Worm (Caenorhabditis elegans) whole organism, young adult: ENCODE measurements around the gene mrps-26.
A peak's percentile ranks its signal among the peaks of the same experiment; 100 is the strongest.

Experiments used
- B0035.1 ChIP-seq: sonication (generic microtip); optimal IDR thresholded peaks from 2 replicates; lab custom pipeline; 2016; ENCODE audit warnings: missing genetic modification characterization, mild to moderate bottlenecking, missing compliant biosample characterization, missing genotype, missing genetic modification reagents
- C06A6.2 ChIP-seq: fragments of 200-800 bp; sonication (Bioruptor generic); conservative IDR thresholded peaks from 2 replicates; pipeline ENCODE4 v1.3.6; 2022; ENCODE audit warnings: missing genetic modification characterization, missing compliant biosample characterization
- C17E4.6 ChIP-seq: fragments of 200-800 bp; sonication (Bioruptor generic); IDR thresholded peaks from 2 replicates; pipeline ENCODE4 v1.3.6; 2022; ENCODE audit warnings: missing genetic modification reagents, missing genetic modification characterization, missing compliant biosample characterization
- F22D6.2 ChIP-seq: sonication (generic microtip); optimal IDR thresholded peaks from 2 replicates; lab custom pipeline; 2016; ENCODE audit warnings: mild to moderate bottlenecking, missing genetic modification characterization, missing compliant biosample characterization
- F23B12.7 ChIP-seq: sonication (generic microtip); optimal IDR thresholded peaks from 2 replicates; lab custom pipeline; 2017; ENCODE audit warnings: missing genetic modification characterization, mild to moderate bottlenecking, missing compliant biosample characterization, antibody characterized with exemption, moderate library complexity; ENCODE audit not compliant: insufficient read depth
- F49E8.2 ChIP-seq: sonication (generic microtip); optimal IDR thresholded peaks from 3 replicates; lab custom pipeline; 2017; ENCODE audit warnings: missing genetic modification characterization, mild to moderate bottlenecking, missing compliant biosample characterization, antibody characterized with exemption, moderate library complexity; ENCODE audit not compliant: insufficient read depth
- F52B5.7 ChIP-seq: sonication (generic microtip); optimal IDR thresholded peaks from 2 replicates; lab custom pipeline; 2016; ENCODE audit warnings: mild to moderate bottlenecking, missing genetic modification characterization, missing compliant biosample characterization
- F57C9.4 ChIP-seq: sonication (generic microtip); optimal IDR thresholded peaks from 2 replicates; lab custom pipeline; 2017; ENCODE audit warnings: mild to moderate bottlenecking, missing genetic modification characterization, missing compliant biosample characterization
- K12H6.12 ChIP-seq: fragments of 200-800 bp; sonication (Bioruptor generic); optimal IDR thresholded peaks from 2 replicates; lab custom pipeline; 2018; ENCODE audit warnings: mild to moderate bottlenecking, missing genetic modification characterization, missing compliant biosample characterization
- T07F8.4 ChIP-seq: sonication (generic microtip); optimal IDR thresholded peaks from 2 replicates; lab custom pipeline; 2016; ENCODE audit warnings: mild to moderate bottlenecking, missing genetic modification characterization, moderate library complexity, missing compliant biosample characterization
- Y53G8AR.9 ChIP-seq: fragments of 200-800 bp; sonication (Bioruptor generic); conservative IDR thresholded peaks from 2 replicates; pipeline ENCODE4 v1.3.6; 2022; ENCODE audit warnings: missing genetic modification reagents, missing genetic modification characterization, missing compliant biosample characterization
- Y79H2A.3 ChIP-seq: fragments of 200-800 bp; sonication (Bioruptor generic); conservative IDR thresholded peaks from 2 replicates; pipeline ENCODE4 v1.3.6; 2022; ENCODE audit warnings: missing genetic modification reagents, missing genetic modification characterization, missing compliant biosample characterization
- akir-1 ChIP-seq: fragments of 200-800 bp; sonication (Bioruptor generic); optimal IDR thresholded peaks from 2 replicates; lab custom pipeline; 2018; ENCODE audit warnings: mild to moderate bottlenecking, missing genetic modification characterization, moderate library complexity, missing compliant biosample characterization
- aptf-2 ChIP-seq: fragments of 200-800 bp; sonication (Bioruptor generic); conservative IDR thresholded peaks from 2 replicates; pipeline ENCODE4 v1.3.6; 2022; ENCODE audit warnings: missing genetic modification reagents, missing genetic modification characterization, missing compliant biosample characterization
- attf-5 ChIP-seq: fragments of 200-800 bp; sonication (Bioruptor generic); optimal IDR thresholded peaks from 2 replicates; lab custom pipeline; 2018; ENCODE audit warnings: mild to moderate bottlenecking, missing genetic modification characterization, missing compliant biosample characterization
- attf-6 ChIP-seq: fragments of 200-800 bp; sonication (Bioruptor generic); IDR thresholded peaks from 2 replicates; pipeline ENCODE4 v1.3.6; 2022; ENCODE audit warnings: missing genetic modification reagents, missing genetic modification characterization, missing compliant biosample characterization
- bed-1 ChIP-seq: fragments of 200-800 bp; sonication (Bioruptor generic); IDR thresholded peaks from 2 replicates; pipeline ENCODE4 v1.3.6; 2022; ENCODE audit warnings: missing genetic modification reagents, missing genetic modification characterization, missing compliant biosample characterization
- ccch-3 ChIP-seq: fragments of 200-800 bp; sonication (Bioruptor generic); optimal IDR thresholded peaks from 2 replicates; lab custom pipeline; 2018; ENCODE audit warnings: mild to moderate bottlenecking, missing genetic modification characterization, missing compliant biosample characterization
- ceh-100 ChIP-seq: fragments of 200-800 bp; sonication (Bioruptor generic); IDR thresholded peaks from 2 replicates; pipeline ENCODE4 v1.3.6; 2022; ENCODE audit warnings: missing genetic modification reagents, missing genetic modification characterization, missing compliant biosample characterization
- ceh-40 ChIP-seq: fragments of 200-800 bp; sonication (Bioruptor generic); IDR thresholded peaks from 2 replicates; pipeline ENCODE4 v1.3.6; 2022; ENCODE audit warnings: missing genetic modification characterization, missing compliant biosample characterization
- ceh-58 ChIP-seq: fragments of 200-800 bp; sonication (Bioruptor generic); IDR thresholded peaks from 2 replicates; pipeline ENCODE4 v1.3.6; 2022; ENCODE audit warnings: missing genetic modification characterization, missing compliant biosample characterization
- efl-1 ChIP-seq: fragments of 150-350 bp; optimal IDR thresholded peaks from 2 replicates; lab custom pipeline; 2014; ENCODE audit warnings: missing biosample characterization, missing genetic modification reagents, missing genetic modification characterization
- egl-18 ChIP-seq: fragments of 200-800 bp; sonication (Bioruptor generic); IDR thresholded peaks from 2 replicates; pipeline ENCODE4 v1.3.6; 2022; ENCODE audit warnings: missing genetic modification reagents, missing genetic modification characterization, missing compliant biosample characterization
- fkh-3 ChIP-seq: sonication (generic microtip); optimal IDR thresholded peaks from 2 replicates; lab custom pipeline; 2016; ENCODE audit warnings: mild to moderate bottlenecking, missing genetic modification characterization, missing compliant biosample characterization
- gei-17 ChIP-seq: fragments of 200-800 bp; sonication (Bioruptor generic); optimal IDR thresholded peaks from 2 replicates; lab custom pipeline; 2018; ENCODE audit warnings: mild to moderate bottlenecking, missing genetic modification characterization, missing compliant biosample characterization
- hmg-20 ChIP-seq: fragments of 200-800 bp; sonication (Bioruptor generic); IDR thresholded peaks from 2 replicates; pipeline ENCODE4 v1.3.6; 2022; ENCODE audit warnings: missing genetic modification reagents, missing genetic modification characterization, missing compliant biosample characterization
- hsf-1 ChIP-seq: fragments of 200-800 bp; sonication (Bioruptor generic); IDR thresholded peaks from 2 replicates; pipeline ENCODE4 v1.3.6; 2022; ENCODE audit warnings: missing genetic modification reagents, missing genetic modification characterization, missing compliant biosample characterization
- lin-35 ChIP-seq, 3 experiments: fragments of 150-350 bp in 2 of 3; sonication (generic microtip) in 1 of 3; optimal IDR thresholded peaks; 2 replicates each; lab custom pipeline; 2014 to 2018; ENCODE audit warnings: missing biosample characterization in 3 of 3, missing genetic modification characterization in 3 of 3, missing genetic modification reagents in 3 of 3
- lin-54 ChIP-seq: fragments of 200-800 bp; sonication (Bioruptor generic); optimal IDR thresholded peaks from 2 replicates; lab custom pipeline; 2018; ENCODE audit warnings: mild to moderate bottlenecking, missing genetic modification characterization, missing compliant biosample characterization
- lsl-1 ChIP-seq: fragments of 200-800 bp; sonication (Bioruptor generic); optimal IDR thresholded peaks from 2 replicates; lab custom pipeline; 2018; ENCODE audit warnings: mild to moderate bottlenecking, missing genetic modification characterization, moderate library complexity, missing compliant biosample characterization
- mcd-1 ChIP-seq: fragments of 200-800 bp; sonication (Bioruptor generic); IDR thresholded peaks from 2 replicates; pipeline ENCODE4 v1.3.6; 2022; ENCODE audit warnings: missing genetic modification reagents, missing genetic modification characterization, missing compliant biosample characterization
- nfyb-1 ChIP-seq: fragments of 200-800 bp; sonication (Bioruptor generic); IDR thresholded peaks from 2 replicates; pipeline ENCODE4 v1.3.6; 2022; ENCODE audit warnings: missing genetic modification reagents, missing genetic modification characterization, missing compliant biosample characterization
- nhr-120 ChIP-seq: fragments of 200-800 bp; sonication (Bioruptor generic); IDR thresholded peaks from 2 replicates; pipeline ENCODE4 v1.3.6; 2022; ENCODE audit warnings: missing genetic modification characterization, missing compliant biosample characterization
- nhr-27 ChIP-seq: fragments of 200-800 bp; sonication (Bioruptor generic); optimal IDR thresholded peaks from 2 replicates; lab custom pipeline; 2018; ENCODE audit warnings: mild to moderate bottlenecking, missing genetic modification characterization, moderate library complexity, missing compliant biosample characterization
- nhr-80 ChIP-seq: sonication (generic microtip); optimal IDR thresholded peaks from 2 replicates; lab custom pipeline; 2016; ENCODE audit warnings: missing genetic modification characterization, missing compliant biosample characterization
- nhr-90 ChIP-seq: sonication (generic microtip); optimal IDR thresholded peaks from 2 replicates; lab custom pipeline; 2016; ENCODE audit warnings: missing genotype, mild to moderate bottlenecking, missing genetic modification characterization, missing compliant biosample characterization
- pha-4 ChIP-seq: fragments of 150-350 bp; sonication (generic microtip); optimal IDR thresholded peaks from 2 replicates; lab custom pipeline; 2014; ENCODE audit warnings: missing biosample characterization, missing genetic modification reagents, missing genetic modification characterization
- repo-1 ChIP-seq: sonication (generic microtip); optimal IDR thresholded peaks from 2 replicates; lab custom pipeline; 2017; ENCODE audit warnings: mild to moderate bottlenecking, missing genetic modification characterization, missing compliant biosample characterization
- sdz-38 ChIP-seq: sonication (generic microtip); optimal IDR thresholded peaks from 2 replicates; lab custom pipeline; 2016; ENCODE audit warnings: missing genotype, missing genetic modification characterization, missing compliant biosample characterization
- snpc-1.3 ChIP-seq: sonication (generic microtip); optimal IDR thresholded peaks from 2 replicates; lab custom pipeline; 2017; ENCODE audit warnings: missing genetic modification characterization, mild to moderate bottlenecking, missing compliant biosample characterization, antibody characterized with exemption, moderate library complexity, missing genotype, missing genetic modification reagents; ENCODE audit not compliant: insufficient read depth
- somi-1 ChIP-seq: fragments of 200-800 bp; sonication (Bioruptor generic); optimal IDR thresholded peaks from 2 replicates; lab custom pipeline; 2018; ENCODE audit warnings: mild to moderate bottlenecking, missing genetic modification characterization, missing compliant biosample characterization
- tlf-1 ChIP-seq: fragments of 200-800 bp; sonication (Bioruptor generic); optimal IDR thresholded peaks from 2 replicates; lab custom pipeline; 2018; ENCODE audit warnings: mild to moderate bottlenecking, missing genetic modification characterization, missing compliant biosample characterization
- ztf-22 ChIP-seq: fragments of 200-800 bp; sonication (Bioruptor generic); optimal IDR thresholded peaks from 2 replicates; lab custom pipeline; 2018; ENCODE audit warnings: mild to moderate bottlenecking, missing genetic modification characterization, moderate library complexity, missing compliant biosample characterization
- ztf-28 ChIP-seq: fragments of 200-800 bp; sonication (Bioruptor generic); IDR thresholded peaks from 2 replicates; pipeline ENCODE4 v1.3.6; 2022; ENCODE audit warnings: missing genetic modification reagents, missing genetic modification characterization, missing compliant biosample characterization
- ztf-3 ChIP-seq: fragments of 200-800 bp; sonication (Bioruptor generic); optimal IDR thresholded peaks from 2 replicates; lab custom pipeline; 2018; ENCODE audit warnings: mild to moderate bottlenecking, missing genetic modification characterization, missing compliant biosample characterization
- ztf-6 ChIP-seq: fragments of 200-800 bp; sonication (Bioruptor generic); IDR thresholded peaks from 2 replicates; pipeline ENCODE4 v1.3.6; 2022; ENCODE audit warnings: missing genetic modification reagents, missing genetic modification characterization, missing compliant biosample characterization

The mrps-26 gene

DNA sequence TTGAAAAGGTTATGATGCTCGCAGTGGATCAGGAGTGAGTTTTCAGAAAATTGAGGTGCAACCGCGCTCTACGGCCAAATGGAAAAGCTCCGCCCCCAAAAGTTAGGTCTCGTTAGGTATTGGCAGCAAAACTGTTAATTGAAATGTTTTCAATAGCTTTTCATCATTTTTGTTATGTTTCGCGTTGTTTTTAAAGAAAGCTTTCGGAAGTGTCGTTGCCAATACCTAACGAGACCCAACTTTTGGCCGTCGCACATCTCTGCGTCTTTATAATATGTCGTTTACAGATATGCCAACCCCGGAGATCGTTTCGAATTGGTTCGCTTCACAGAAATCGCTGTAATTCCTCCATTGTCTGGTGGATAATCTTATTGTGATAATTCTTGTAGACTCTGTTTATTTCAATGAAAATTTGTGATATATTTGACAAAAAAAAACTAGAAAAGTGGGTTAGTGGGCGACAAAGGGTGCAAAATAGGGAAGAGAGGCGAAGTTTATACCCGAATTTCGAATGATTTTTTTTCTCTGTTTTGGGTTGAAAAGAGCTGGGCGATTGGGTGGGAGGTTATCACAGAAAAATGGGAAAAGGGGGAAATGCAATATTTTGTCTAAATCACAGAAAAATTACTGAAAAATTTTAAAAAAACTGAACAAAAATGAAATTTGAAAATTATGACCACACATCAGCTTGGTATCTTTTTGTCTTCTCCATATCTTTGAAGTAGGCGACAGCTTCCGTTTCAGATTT, 37.9 kb upstream of the mrps-26 start (continued):
- TF ChIP-seq hsf-1 (GFP tag; lab: Robert Waterston, UW), result no peak
- no peak for TF ChIP-seq K12H6.12 (tag; lab: Kevin White, UChicago)
- TF ChIP-seq Y79H2A.3, result no peak; the same call in 1 of the 2 replicates
- no peak for TF ChIP-seq ceh-100 (GFP tag; lab: Robert Waterston, UW)
- TF ChIP-seq nhr-27 (tag; lab: Kevin White, UChicago), result no peak
- peak; percentile 40 for TF ChIP-seq attf-5 (GFP tag; lab: Kevin White, UChicago)
- TF ChIP-seq fkh-3 (tag; lab: Kevin White, UChicago), result no peak
- TF ChIP-seq nfyb-1 (GFP tag; lab: Robert Waterston, UW), result peak; percentile 83
- TF ChIP-seq nhr-120, result no peak
- TF ChIP-seq ztf-22 (GFP tag; lab: Kevin White, UChicago), result no peak
- TF ChIP-seq snpc-1.3 (tag; lab: Kevin White, UChicago), result no peak
- TF ChIP-seq efl-1, result no peak
- no peak for TF ChIP-seq ztf-6 (GFP tag; lab: Robert Waterston, UW)
- peak; percentile 77 for TF ChIP-seq Y53G8AR.9
- TF ChIP-seq F23B12.7 (tag; lab: Kevin White, UChicago), result peak; percentile 18
- TF ChIP-seq ceh-40 (GFP tag; lab: Robert Waterston, UW), result no peak
- no peak for TF ChIP-seq F49E8.2 (tag; lab: Kevin White, UChicago)
- TF ChIP-seq F22D6.2 (tag; lab: Kevin White, UChicago), result no peak
- TF ChIP-seq F52B5.7 (tag; lab: Kevin White, UChicago), result peak; percentile 11
- TF ChIP-seq C06A6.2 (GFP tag; lab: Robert Waterston, UW), result no peak; the same call in 1 of the 2 replicates
- peak; percentile 87 for TF ChIP-seq nhr-90 (tag; lab: Kevin White, UChicago)
- TF ChIP-seq akir-1, result no peak
- TF ChIP-seq nhr-80, result peak; percentile 42
- TF ChIP-seq F57C9.4, result no peak
- peak; percentile 69 for TF ChIP-seq tlf-1 (GFP tag; lab: Kevin White, UChicago)
- TF ChIP-seq lsl-1 (GFP tag; lab: Kevin White, UChicago), result no peak
- no peak for TF ChIP-seq somi-1 (GFP tag; lab: Kevin White, UChicago)
- TF ChIP-seq C17E4.6 (GFP tag; lab: Robert Waterston, UW), result no peak
- no peak for TF ChIP-seq lin-35 (GFP tag; optimal IDR thresholded peaks at IDR 0.05; lab: Kevin White, UChicago)
- TF ChIP-seq T07F8.4 (tag; lab: Kevin White, UChicago), result no peak
- TF ChIP-seq ccch-3 (GFP tag; lab: Kevin White, UChicago), result no peak
- TF ChIP-seq B0035.1 (tag; lab: Kevin White, UChicago), result no peak

DNA sequence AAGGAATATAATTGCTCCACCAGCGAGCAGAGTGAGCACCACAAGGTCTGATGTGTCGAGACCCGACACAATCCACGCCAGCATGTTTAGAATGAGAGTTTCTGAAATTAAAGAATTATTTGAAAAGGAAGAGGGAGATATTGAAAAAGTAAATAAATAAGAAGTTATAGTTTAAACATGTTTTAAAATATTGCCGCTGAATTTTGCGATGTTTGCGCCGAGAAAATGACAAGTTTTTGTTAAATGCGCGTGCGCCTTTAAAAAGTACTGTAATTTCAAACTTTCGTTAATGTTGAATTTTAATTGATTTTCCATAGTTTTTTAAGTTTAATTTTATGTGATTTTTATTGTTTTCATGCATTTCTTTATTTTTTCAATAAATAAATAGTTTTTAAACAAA, 34.8 kb upstream of the mrps-26 start, which contains the start of gene emb-8:
Gene emb-8, minus strand, starts transcription at position 101 of the 400 bp plus-strand sequence.
- TF ChIP-seq egl-18 (GFP tag; lab: Robert Waterston, UW), result 0 out of 2 replicates have a peak, but pooled peaks have one; percentile 31
- TF ChIP-seq attf-6 (GFP tag; lab: Robert Waterston, UW), result peak; percentile 32; the same call in 1 of the 2 replicates
- no peak for TF ChIP-seq gei-17 (GFP tag; lab: Kevin White, UChicago)

DNA sequence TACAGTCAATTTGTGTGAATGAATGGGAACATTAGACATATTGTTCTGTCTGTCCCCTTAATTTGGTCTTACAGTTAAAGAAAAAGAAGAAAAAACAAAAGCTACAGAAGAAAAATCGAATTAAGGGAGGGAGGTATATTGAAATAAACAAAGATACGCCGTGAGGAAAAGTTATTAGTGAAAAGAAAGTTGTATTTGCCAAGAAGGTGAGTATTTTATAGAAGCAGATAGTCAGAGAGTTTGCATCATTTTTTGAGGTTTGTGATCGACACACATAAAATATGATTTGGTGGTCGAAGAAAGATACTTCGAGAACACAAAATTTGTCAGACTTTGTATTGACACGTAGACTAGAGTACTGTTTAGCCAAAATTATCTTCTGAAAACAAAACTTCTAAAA, 34.1 kb upstream of the mrps-26 start:
- TF ChIP-seq ztf-3 (GFP tag; lab: Kevin White, UChicago) (no peak), lin-54 (GFP tag; lab: Kevin White, UChicago) (peak; percentile 1), nhr-80 (peak; percentile 29), sdz-38 (tag; lab: Kevin White, UChicago) (no peak), bed-1 (GFP tag; lab: Robert Waterston, UW) (no peak), mcd-1 (GFP tag; lab: Robert Waterston, UW) (no peak), ceh-58 (GFP tag; lab: Robert Waterston, UW) (no peak), egl-18 (GFP tag; lab: Robert Waterston, UW) (no peak), lin-35 (GFP tag; optimal IDR thresholded peaks at IDR 0.05; lab: Kevin White, UChicago) (no peak), hmg-20 (GFP tag; lab: Robert Waterston, UW) (no peak), pha-4 (tag; lab: Kevin White, UChicago) (peak; percentile 22), ztf-28 (GFP tag; lab: Robert Waterston, UW) (no peak), C17E4.6 (GFP tag; lab: Robert Waterston, UW) (no peak), repo-1 (tag; lab: Kevin White, UChicago) (no peak), aptf-2 (GFP tag; lab: Robert Waterston, UW) (no peak)
